Fruit fly (Drosophila melanogaster) whole organism, pupa: ENCODE data around the gene SmB.
A peak's percentile ranks its signal among the peaks of the same experiment; 100 is the strongest.

Source experiments
- CG12605 ChIP-seq: fragments of 200-800 bp; sonication (Bioruptor generic); IDR thresholded peaks from 2 replicates; pipeline ENCODE4 v1.3.6; 2022; ENCODE audit warnings: missing biosample characterization, missing genetic modification characterization
- CG17806 ChIP-seq: fragments of 200-800 bp; sonication (Bioruptor generic); optimal IDR thresholded peaks from 2 replicates; lab custom pipeline; 2018; ENCODE audit warnings: missing biosample characterization, mild to moderate bottlenecking, missing genetic modification characterization, moderate library complexity
- CG34367 ChIP-seq: fragments of 200-800 bp; sonication (Bioruptor generic); optimal IDR thresholded peaks from 2 replicates; lab custom pipeline; 2018; ENCODE audit warnings: missing biosample characterization, mild to moderate bottlenecking, missing genetic modification characterization
- CG8301 ChIP-seq: fragments of 200-800 bp; sonication (Bioruptor generic); optimal IDR thresholded peaks from 2 replicates; lab custom pipeline; 2018; ENCODE audit warnings: missing biosample characterization, mild to moderate bottlenecking, missing genetic modification characterization
- D1 ChIP-seq: fragments of 200-800 bp; sonication (Bioruptor generic); optimal IDR thresholded peaks from 2 replicates; lab custom pipeline; 2018; ENCODE audit warnings: missing biosample characterization, mild to moderate bottlenecking, missing genetic modification characterization, moderate library complexity
- EcR ChIP-seq: fragments of 200-800 bp; sonication (Bioruptor generic); optimal IDR thresholded peaks from 3 replicates; lab custom pipeline; 2019; ENCODE audit warnings: missing biosample characterization, missing genetic modification characterization, mild to moderate bottlenecking, moderate library complexity, missing genetic modification reagents
- Ets98B ChIP-seq: fragments of 200-800 bp; sonication (Bioruptor generic); IDR thresholded peaks from 2 replicates; pipeline ENCODE4 v1.3.6; 2022; ENCODE audit warnings: missing biosample characterization, missing genetic modification characterization

DNA sequence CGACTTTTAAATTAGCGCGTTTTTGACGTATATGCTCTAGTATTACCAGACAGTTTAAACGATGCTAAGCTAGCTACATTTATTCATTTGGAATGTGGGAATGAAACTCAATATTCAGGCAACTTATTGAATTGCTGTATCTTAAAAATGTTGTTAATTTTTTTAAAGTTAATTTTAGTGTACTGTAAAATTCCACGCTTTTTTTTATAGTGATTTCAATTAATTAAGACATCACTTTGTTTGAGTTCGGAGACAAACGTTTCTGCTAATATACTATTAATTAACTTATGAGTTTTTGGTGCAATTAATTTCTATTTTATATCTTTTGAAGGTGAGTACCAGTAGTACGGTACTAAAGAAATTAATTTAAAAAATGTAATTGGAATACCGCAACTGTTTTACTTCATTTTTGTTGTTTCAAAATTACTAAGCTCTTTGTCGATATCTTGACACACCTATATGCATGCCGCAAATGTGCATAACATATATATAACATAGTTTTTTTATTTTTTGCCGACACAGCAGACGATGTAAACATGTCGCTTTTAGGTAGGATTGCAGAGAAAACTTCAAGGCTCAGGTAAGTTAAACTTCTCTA is 40.1 kb downstream of the SmB start, which contains the start of the genes Cdk1 and mRpS7:
- TF ChIP-seq EcR (GFP tag; lab: Kevin White, UChicago) (no peak), Ets98B (GFP tag; lab: Robert Waterston, UW) (peak; percentile 46), CG12605 (no peak; the same call in 1 of the 2 replicates), CG8301 (tag; lab: Kevin White, UChicago) (peak; percentile 55), CG17806 (tag; lab: Kevin White, UChicago) (peak; percentile 66), D1 (tag; lab: Kevin White, UChicago) (no peak), CG34367 (peak; percentile 43)
